Fruit fly (Drosophila melanogaster): ENCODE data around the gene Hsc70-4.

Hsc70-4 gene

dm6 chr3R:15218824-15219576 lies 23.5 kb upstream of the Hsc70-4 start, which contains the start of the genes SIDL and CG12241 (continued):
- TF ChIP-seq nerfin-1 (tag; optimal IDR thresholded peaks at IDR 0.05) (peak; percentile 57), gcm (GFP tag; optimal IDR thresholded peaks at IDR 0.05) (peak; percentile 46), Nf-YA (GFP tag; IDR thresholded peaks at IDR 0.05) (peak; percentile 84), CG11398 (GFP tag; optimal IDR thresholded peaks at IDR 0.05) (no peak), slp2 (GFP tag; optimal IDR thresholded peaks at IDR 0.05) (peak; percentile 45), pnt (GFP tag; optimal IDR thresholded peaks at IDR 0.05) (peak; percentile 77), CG17568 (GFP tag; optimal IDR thresholded peaks at IDR 0.05) (no peak), CG1603 (tag; optimal IDR thresholded peaks at IDR 0.05) (no peak), cwo (GFP tag; optimal IDR thresholded peaks at IDR 0.05) (peak; percentile 78), CG31365 (tag; optimal IDR thresholded peaks at IDR 0.05) (peak; percentile 27), CG8359 (GFP tag; optimal IDR thresholded peaks at IDR 0.05; ENCODE audit: borderline replicate concordance) (no peak), org-1 (GFP tag; optimal IDR thresholded peaks at IDR 0.05) (peak; percentile 11), E2f2 (GFP tag; IDR thresholded peaks at IDR 0.05) (peak; percentile 58), CG1024 (GFP tag; IDR thresholded peaks at IDR 0.05) (peak; percentile 87), chn (GFP tag; optimal IDR thresholded peaks at IDR 0.05) (peak; percentile 74), CG9817 (tag; optimal IDR thresholded peaks at IDR 0.05) (peak; percentile 71), CG5245 (GFP tag; optimal IDR thresholded peaks at IDR 0.05) (peak; percentile 48), p53 (GFP tag; optimal IDR thresholded peaks at IDR 0.05) (no peak), mirr (GFP tag; optimal IDR thresholded peaks at IDR 0.05) (peak; percentile 9), stc (GFP tag; IDR thresholded peaks at IDR 0.05) (peak; percentile 91), en (GFP tag; optimal IDR thresholded peaks at IDR 0.05) (no peak), CG16815 (GFP tag; optimal IDR thresholded peaks at IDR 0.05) (peak; percentile 25), crol (GFP tag; IDR thresholded peaks at IDR 0.05) (peak; percentile 31; the same call in 1 of the 2 replicates), CG2199 (GFP tag; IDR thresholded peaks at IDR 0.05) (peak; percentile 81), CG3065 (GFP tag; optimal IDR thresholded peaks at IDR 0.05) (peak; percentile 67), Neu2 (GFP tag; optimal IDR thresholded peaks at IDR 0.05; ENCODE audit: borderline replicate concordance) (peak; percentile 21), sob (GFP tag; IDR thresholded peaks at IDR 0.05) (peak; percentile 93), CG2712 (tag; optimal IDR thresholded peaks at IDR 0.05) (peak; percentile 86), CG15269 (tag; optimal IDR thresholded peaks at IDR 0.05) (no peak), gsb (GFP tag; IDR thresholded peaks at IDR 0.05) (peak; percentile 82), pros (GFP tag; optimal IDR thresholded peaks at IDR 0.05) (no peak), CG4707 (GFP tag; optimal IDR thresholded peaks at IDR 0.05) (no peak), CG18764 (GFP tag; optimal IDR thresholded peaks at IDR 0.05) (peak; percentile 64), CG11085 (GFP tag; IDR thresholded peaks at IDR 0.05) (peak; percentile 89), CG3407 (GFP tag; optimal IDR thresholded peaks at IDR 0.05) (peak; percentile 44), oc (tag; optimal IDR thresholded peaks at IDR 0.05) (no peak), Dfd (GFP tag; optimal IDR thresholded peaks at IDR 0.05) (no peak), Side (GFP tag; optimal IDR thresholded peaks at IDR 0.05) (peak; percentile 77), unpg (GFP tag; optimal IDR thresholded peaks at IDR 0.05) (peak; percentile 66), chif (GFP tag; optimal IDR thresholded peaks at IDR 0.05) (peak; percentile 16 to 70), shn (GFP tag; optimal IDR thresholded peaks at IDR 0.05) (peak; percentile 21), E2f1 (GFP tag; IDR thresholded peaks at IDR 0.05) (peak; percentile 94), cad (GFP tag; optimal IDR thresholded peaks at IDR 0.05) (no peak), grn (GFP tag; optimal IDR thresholded peaks at IDR 0.05) (peak; percentile 61), Lpt (GFP tag; optimal IDR thresholded peaks at IDR 0.05) (no peak), CG31441 (GFP tag; IDR thresholded peaks at IDR 0.05) (peak; percentile 90), CG2202 (tag; optimal IDR thresholded peaks at IDR 0.05) (no peak), CG2120 (GFP tag; optimal IDR thresholded peaks at IDR 0.05) (peak; percentile 84), vfl (GFP tag; optimal IDR thresholded peaks at IDR 0.05) (peak; percentile 48), Scr (GFP tag; IDR thresholded peaks at IDR 0.05; ENCODE audit: partially characterized antibody) (peak; percentile 42)
